Fruit fly (Drosophila melanogaster) whole organism: ENCODE measurements around the gene ase.

Experiments
- CG8478 ChIP-seq: fragments of >200 bp; optimal IDR thresholded peaks from 2 replicates; lab custom pipeline; 2018; ENCODE audit warnings: inconsistent platforms
- Dll ChIP-seq: fragments of >200 bp; optimal IDR thresholded peaks from 2 replicates; lab custom pipeline; 2017
- EcR ChIP-seq, 2 experiments: fragments of >200 bp; optimal IDR thresholded peaks; 2 replicates each; lab custom pipeline; 2017; ENCODE audit warnings: missing biosample characterization in 2 of 2, missing genetic modification characterization in 2 of 2, missing genetic modification reagents in 2 of 2
- psq ChIP-seq: fragments of >200 bp; optimal IDR thresholded peaks from 2 replicates; lab custom pipeline; 2017

DNA sequence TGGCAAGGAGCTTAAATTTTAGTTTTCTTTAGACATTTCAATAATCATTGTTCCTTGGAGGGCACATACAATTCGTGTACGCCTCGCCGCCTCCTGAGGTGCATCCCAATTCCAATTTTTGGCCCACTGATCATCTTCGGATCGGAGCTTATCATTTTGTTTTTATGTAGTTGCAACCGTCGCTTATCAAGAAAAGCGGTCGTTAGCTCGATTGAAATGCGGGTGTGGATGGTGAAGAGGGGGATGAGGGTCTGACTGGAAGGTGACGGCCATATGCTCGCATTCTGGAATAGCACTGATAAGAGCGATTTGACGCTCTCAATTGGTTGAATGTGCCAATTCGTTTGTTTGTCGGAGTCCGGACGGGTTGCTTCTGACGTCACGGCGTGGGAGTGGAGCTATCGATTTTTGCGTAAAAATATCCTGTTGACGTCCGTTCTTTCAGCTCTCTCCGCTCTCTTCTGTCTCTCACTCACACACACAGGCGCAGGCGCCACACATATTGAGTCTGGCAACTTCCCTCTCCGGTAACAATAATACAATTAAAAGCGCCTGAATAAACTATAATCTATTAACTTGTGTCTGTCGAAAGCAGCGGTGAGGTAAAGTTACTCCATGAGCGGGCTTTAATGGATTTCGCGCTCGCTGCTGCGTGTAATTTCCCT is 38.5 kb downstream of the ase start:
- no peak for TF ChIP-seq EcR (GFP tag; optimal IDR thresholded peaks at IDR 0.05; lab: Kevin White, UChicago)
- TF ChIP-seq CG8478 (lab: Kevin White, UChicago): no peak
- TF ChIP-seq Dll (lab: Kevin White, UChicago): no peak
- no peak for TF ChIP-seq psq (lab: Kevin White, UChicago)
